Worm (Caenorhabditis elegans) whole organism, early embryonic: ENCODE data around the gene ttbk-5.

Source experiments
- B0310.2 ChIP-seq: sonication (generic microtip); optimal IDR thresholded peaks from 2 replicates; lab custom pipeline; 2016; ENCODE audit warnings: mild to moderate bottlenecking, missing genetic modification characterization, missing compliant biosample characterization
- F13C5.2 ChIP-seq: sonication (generic microtip); optimal IDR thresholded peaks from 2 replicates; lab custom pipeline; 2017; ENCODE audit warnings: mild to moderate bottlenecking, missing genetic modification characterization, inconsistent platforms, missing compliant biosample characterization
- aly-1 ChIP-seq: sonication (generic microtip); optimal IDR thresholded peaks from 2 replicates; lab custom pipeline; 2016; ENCODE audit warnings: missing genetic modification characterization, missing compliant biosample characterization
- ama-1 ChIP-seq: fragments of 150-350 bp; optimal IDR thresholded peaks from 2 replicates; lab custom pipeline; 2014
- ceh-36 ChIP-seq: sonication (generic microtip); optimal IDR thresholded peaks from 2 replicates; lab custom pipeline; 2016; ENCODE audit warnings: missing genetic modification characterization, inconsistent platforms, missing compliant biosample characterization
- ets-7 ChIP-seq: sonication (generic microtip); optimal IDR thresholded peaks from 2 replicates; lab custom pipeline; 2016; ENCODE audit warnings: missing genotype, missing genetic modification characterization, missing compliant biosample characterization
- flt-1 ChIP-seq: fragments of 200-800 bp; sonication (Bioruptor generic); IDR thresholded peaks from 2 replicates; pipeline ENCODE4 v1.3.6; 2022; ENCODE audit warnings: missing genetic modification characterization, missing compliant biosample characterization
- hmbx-1 ChIP-seq: sonication (generic microtip); optimal IDR thresholded peaks from 2 replicates; lab custom pipeline; 2016; ENCODE audit warnings: mild to moderate bottlenecking, missing genetic modification characterization, missing compliant biosample characterization
- hnd-1 ChIP-seq: sonication (generic microtip); optimal IDR thresholded peaks from 2 replicates; lab custom pipeline; 2016; ENCODE audit warnings: missing genetic modification characterization, missing compliant biosample characterization
- pes-1 ChIP-seq: fragments of 200-800 bp; sonication (Bioruptor generic); IDR thresholded peaks from 2 replicates; pipeline ENCODE4 v1.3.6; 2022; ENCODE audit warnings: missing genetic modification reagents, missing genetic modification characterization, missing compliant biosample characterization
- sea-1 ChIP-seq: fragments of 200-800 bp; sonication (Bioruptor generic); conservative IDR thresholded peaks from 2 replicates; pipeline ENCODE4 v1.3.6; 2022; ENCODE audit warnings: missing genetic modification characterization, missing compliant biosample characterization
- tbx-11 ChIP-seq: fragments of 200-800 bp; sonication (Bioruptor generic); IDR thresholded peaks from 2 replicates; pipeline ENCODE4 v1.3.6; 2022; ENCODE audit warnings: missing genetic modification characterization, missing compliant biosample characterization
- tra-4 ChIP-seq: sonication (generic microtip); optimal IDR thresholded peaks from 2 replicates; lab custom pipeline; 2017; ENCODE audit warnings: missing genetic modification characterization, missing compliant biosample characterization

DNA sequence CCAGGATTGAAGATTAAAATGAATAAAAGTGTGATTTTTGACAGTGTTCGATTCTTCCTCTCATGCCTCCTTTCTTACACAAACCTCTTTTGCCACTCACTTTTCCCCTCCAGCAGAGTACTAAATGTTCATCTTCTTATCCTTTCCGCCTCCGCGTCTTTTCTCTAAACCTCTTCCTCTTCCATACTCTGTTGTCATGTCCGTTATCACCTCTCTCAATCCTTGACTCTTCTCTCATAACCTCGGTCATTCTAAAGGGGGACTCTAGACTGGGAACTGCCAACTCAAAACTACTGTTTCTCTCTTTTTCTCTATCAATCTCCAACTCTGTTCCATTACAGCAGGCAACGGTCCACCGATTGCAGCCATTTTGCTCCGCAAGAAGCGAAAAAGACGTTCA, 42.2 kb upstream of the ttbk-5 start:
- no peak for TF ChIP-seq ama-1 (lab: Kevin White, UChicago)
- no peak for TF ChIP-seq aly-1 (tag; lab: Kevin White, UChicago)
- no peak for TF ChIP-seq sea-1
- no peak for TF ChIP-seq tra-4 (tag; lab: Kevin White, UChicago)
- no peak for TF ChIP-seq hnd-1 (tag; lab: Kevin White, UChicago)
- TF ChIP-seq pes-1 (GFP tag; lab: Robert Waterston, UW) = no peak
- no peak for TF ChIP-seq flt-1
- no peak for TF ChIP-seq tbx-11
- TF ChIP-seq B0310.2 = no peak
- no peak for TF ChIP-seq ets-7 (tag; lab: Kevin White, UChicago)
- no peak for TF ChIP-seq F13C5.2 (tag; lab: Kevin White, UChicago)
- TF ChIP-seq ceh-36 = no peak
- TF ChIP-seq hmbx-1 (tag; lab: Kevin White, UChicago) = no peak
